Fruit fly (Drosophila melanogaster) whole organism, embryonic: Measurements from ENCODE around the gene CG42465.
A peak's percentile ranks its signal among the peaks of the same experiment; 100 is the strongest.

Source experiments
- Ada2b ChIP-seq: fragments of 200-800 bp; sonication (Bioruptor generic); IDR thresholded peaks from 2 replicates; pipeline ENCODE4 v1.3.6; 2022; ENCODE audit warnings: missing biosample characterization, missing genetic modification characterization
- Atf-2 ChIP-seq: fragments of 200-800 bp; sonication (Bioruptor generic); optimal IDR thresholded peaks from 2 replicates; lab custom pipeline; 2016; ENCODE audit warnings: missing biosample characterization, missing genetic modification characterization
- CG10462 ChIP-seq: fragments of 200-800 bp; sonication (Bioruptor generic); optimal IDR thresholded peaks from 2 replicates; lab custom pipeline; 2016; ENCODE audit warnings: missing biosample characterization, missing genetic modification characterization
- CG10979 ChIP-seq: fragments of 200-800 bp; sonication (Bioruptor generic); optimal IDR thresholded peaks from 2 replicates; lab custom pipeline; 2018; ENCODE audit warnings: missing biosample characterization, mild to moderate bottlenecking, missing genetic modification characterization, moderate library complexity
- CG12299 ChIP-seq: fragments of 200-800 bp; sonication (Bioruptor generic); optimal IDR thresholded peaks from 2 replicates; lab custom pipeline; 2018; ENCODE audit warnings: missing biosample characterization, mild to moderate bottlenecking, missing genetic modification characterization
- CG16779 ChIP-seq: fragments of 200-800 bp; sonication (Bioruptor generic); IDR thresholded peaks from 2 replicates; pipeline ENCODE4 v1.3.6; 2022; ENCODE audit warnings: missing biosample characterization, missing genetic modification characterization
- CG16813 ChIP-seq: fragments of 200-800 bp; sonication (Bioruptor generic); IDR thresholded peaks from 3 replicates; pipeline ENCODE4 v1.3.6; 2022; ENCODE audit warnings: missing biosample characterization, missing genetic modification characterization; ENCODE audit not compliant: partially characterized antibody
- CG30431 ChIP-seq: fragments of 200-800 bp; sonication (Bioruptor generic); optimal IDR thresholded peaks from 2 replicates; lab custom pipeline; 2017; ENCODE audit warnings: missing biosample characterization, missing genetic modification characterization
- CG3065 ChIP-seq: fragments of 200-800 bp; sonication (Bioruptor generic); optimal IDR thresholded peaks from 2 replicates; lab custom pipeline; 2016; ENCODE audit warnings: missing biosample characterization, missing genetic modification characterization
- CG31441 ChIP-seq: fragments of 200-800 bp; sonication (Bioruptor generic); IDR thresholded peaks from 2 replicates; pipeline ENCODE4 v1.3.6; 2022; ENCODE audit warnings: missing biosample characterization, missing genetic modification characterization
- CG34422 ChIP-seq: fragments of 200-800 bp; sonication (Bioruptor generic); IDR thresholded peaks from 3 replicates; pipeline ENCODE4 v1.3.6; 2022; ENCODE audit warnings: missing biosample characterization, missing genetic modification characterization
- CG3726 ChIP-seq: fragments of 200-800 bp; sonication (Bioruptor generic); IDR thresholded peaks from 3 replicates; pipeline ENCODE4, ENCODE4 v1.3.6; 2022; ENCODE audit warnings: missing biosample characterization, missing genetic modification characterization
- CG3995 ChIP-seq: fragments of 200-800 bp; sonication (Bioruptor generic); optimal IDR thresholded peaks from 3 replicates; lab custom pipeline; 2016; ENCODE audit warnings: missing biosample characterization, missing genetic modification characterization
- CG42726 ChIP-seq: fragments of 200-800 bp; sonication (Bioruptor generic); IDR thresholded peaks from 2 replicates; pipeline ENCODE4 v1.3.6; 2022; ENCODE audit warnings: missing biosample characterization, missing genetic modification characterization; ENCODE audit not compliant: partially characterized antibody
- CG4360 ChIP-seq: fragments of 200-800 bp; sonication (Bioruptor generic); IDR thresholded peaks from 2 replicates; pipeline ENCODE4 v1.3.6; 2022; ENCODE audit warnings: missing biosample characterization, missing genetic modification characterization
- CG4424 ChIP-seq: fragments of 200-800 bp; sonication (Bioruptor generic); optimal IDR thresholded peaks from 3 replicates; lab custom pipeline; 2016; ENCODE audit warnings: missing biosample characterization, missing genetic modification characterization
- CG4820 ChIP-seq: fragments of 200-800 bp; sonication (Bioruptor generic); optimal IDR thresholded peaks from 3 replicates; lab custom pipeline; 2016; ENCODE audit warnings: missing biosample characterization, missing genetic modification characterization
- CG6175 ChIP-seq: fragments of 200-800 bp; sonication (Bioruptor generic); IDR thresholded peaks from 3 replicates; pipeline ENCODE4 v1.3.6; 2022; ENCODE audit warnings: missing biosample characterization, missing genetic modification characterization
- CG7839 ChIP-seq: fragments of 200-800 bp; sonication (Bioruptor generic); optimal IDR thresholded peaks from 3 replicates; lab custom pipeline; 2018; ENCODE audit warnings: missing biosample characterization, mild to moderate bottlenecking, missing genetic modification characterization, moderate library complexity
- CG8290 ChIP-seq, 3 experiments: fragments of 200-800 bp; sonication (Bioruptor generic); optimal IDR thresholded peaks; 2 replicates each; lab custom pipeline; 2016 to 2019; ENCODE audit warnings: missing biosample characterization in 3 of 3, missing genetic modification characterization in 3 of 3, mild to moderate bottlenecking in 2 of 3, moderate library complexity in 1 of 3
- CG8924 ChIP-seq: fragments of 200-800 bp; optimal IDR thresholded peaks from 3 replicates; lab custom pipeline; 2019; ENCODE audit warnings: missing biosample characterization, mild to moderate bottlenecking, missing genetic modification characterization, moderate library complexity
- CG9876 ChIP-seq: fragments of 200-800 bp; sonication (Bioruptor generic); optimal IDR thresholded peaks from 2 replicates; lab custom pipeline; 2016; ENCODE audit warnings: missing biosample characterization, missing genetic modification characterization
- CTCF ChIP-seq: fragments of 200-800 bp; sonication (Bioruptor generic); optimal IDR thresholded peaks from 2 replicates; lab custom pipeline; 2017; ENCODE audit warnings: missing biosample characterization, mild to moderate bottlenecking, missing genetic modification characterization, moderate library complexity
- Chrac-16 ChIP-seq: fragments of 200-800 bp; sonication (Bioruptor generic); optimal IDR thresholded peaks from 3 replicates; lab custom pipeline; 2016; ENCODE audit warnings: missing biosample characterization, missing genetic modification characterization
- Doc3 ChIP-seq: fragments of 200-800 bp; sonication (Bioruptor generic); IDR thresholded peaks from 3 replicates; pipeline ENCODE4 v1.3.6; 2022; ENCODE audit warnings: missing biosample characterization, missing genetic modification characterization; ENCODE audit not compliant: partially characterized antibody
- ERR ChIP-seq: fragments of 200-800 bp; sonication (Bioruptor generic); optimal IDR thresholded peaks from 2 replicates; lab custom pipeline; 2016; ENCODE audit warnings: missing biosample characterization, missing genetic modification characterization
- Elba2 ChIP-seq: fragments of 200-800 bp; sonication (Bioruptor generic); optimal IDR thresholded peaks from 3 replicates; lab custom pipeline; 2016; ENCODE audit warnings: missing biosample characterization, missing genetic modification characterization
- Gsc ChIP-seq: fragments of 200-800 bp; sonication (Bioruptor generic); IDR thresholded peaks from 2 replicates; pipeline ENCODE4 v1.3.6; 2022; ENCODE audit warnings: missing biosample characterization, missing genetic modification characterization
- HLH3B ChIP-seq: fragments of 200-800 bp; sonication (Bioruptor generic); IDR thresholded peaks from 2 replicates; pipeline ENCODE4 v1.3.6; 2022; ENCODE audit warnings: missing biosample characterization, missing genetic modification characterization
- Hmr ChIP-seq: fragments of 200-800 bp; sonication (Bioruptor generic); optimal IDR thresholded peaks from 3 replicates; lab custom pipeline; 2017; ENCODE audit warnings: mild to moderate bottlenecking, missing biosample characterization, missing genetic modification reagents, missing genetic modification characterization
- Hr51 ChIP-seq, 2 experiments: fragments of 200-800 bp; sonication (Bioruptor generic); optimal IDR thresholded peaks; 2 replicates in 1 of 2; 3 replicates in 1 of 2; lab custom pipeline; 2016 to 2018; ENCODE audit warnings: missing biosample characterization in 2 of 2, missing genetic modification characterization in 2 of 2, mild to moderate bottlenecking in 1 of 2, moderate library complexity in 1 of 2
- Lpt ChIP-seq: fragments of >200 bp; optimal IDR thresholded peaks from 2 replicates; lab custom pipeline; 2018; ENCODE audit warnings: missing biosample characterization, missing genetic modification characterization
- Myb ChIP-seq: fragments of 200-800 bp; sonication (Bioruptor generic); optimal IDR thresholded peaks from 2 replicates; lab custom pipeline; 2016; ENCODE audit warnings: missing biosample characterization, missing genetic modification characterization
- NC2α ChIP-seq: fragments of 200-800 bp; sonication (Bioruptor generic); optimal IDR thresholded peaks from 2 replicates; lab custom pipeline; 2016; ENCODE audit warnings: missing biosample characterization, missing genetic modification characterization
- Ptx1 ChIP-seq: fragments of 200-800 bp; sonication (Bioruptor generic); IDR thresholded peaks from 2 replicates; pipeline ENCODE4 v1.3.6; 2022; ENCODE audit warnings: missing biosample characterization, missing genetic modification characterization
- Ssrp ChIP-seq: fragments of 200-800 bp; sonication (Bioruptor generic); optimal IDR thresholded peaks from 2 replicates; lab custom pipeline; 2018; ENCODE audit warnings: missing biosample characterization, mild to moderate bottlenecking, missing genetic modification characterization, moderate library complexity
- Xbp1 ChIP-seq: fragments of 200-800 bp; sonication (Bioruptor generic); optimal IDR thresholded peaks from 3 replicates; lab custom pipeline; 2016; ENCODE audit warnings: missing biosample characterization, mild to moderate bottlenecking, missing genetic modification characterization
- amos ChIP-seq: fragments of 200-800 bp; sonication (Bioruptor generic); IDR thresholded peaks from 2 replicates; pipeline ENCODE4 v1.3.6; 2022; ENCODE audit warnings: missing biosample characterization, missing genetic modification characterization; ENCODE audit not compliant: partially characterized antibody
- br ChIP-seq: fragments of >200 bp; optimal IDR thresholded peaks from 2 replicates; lab custom pipeline; 2017
- cad ChIP-seq: fragments of >200 bp; optimal IDR thresholded peaks from 2 replicates; lab custom pipeline; 2017; ENCODE audit warnings: missing biosample characterization, missing genetic modification characterization
- emc ChIP-seq: fragments of 200-800 bp; sonication (Bioruptor generic); optimal IDR thresholded peaks from 2 replicates; lab custom pipeline; 2016; ENCODE audit warnings: missing biosample characterization, missing genetic modification characterization
- gem ChIP-seq: fragments of 200-800 bp; sonication (Bioruptor generic); optimal IDR thresholded peaks from 2 replicates; lab custom pipeline; 2019; ENCODE audit warnings: missing biosample characterization, mild to moderate bottlenecking, missing genetic modification characterization, moderate library complexity
- lbe ChIP-seq: fragments of 200-800 bp; sonication (Bioruptor generic); optimal IDR thresholded peaks from 2 replicates; lab custom pipeline; 2016; ENCODE audit warnings: missing biosample characterization, mild to moderate bottlenecking, missing genetic modification characterization
- nmo ChIP-seq: fragments of 200-800 bp; sonication (Bioruptor generic); optimal IDR thresholded peaks from 2 replicates; lab custom pipeline; 2018; ENCODE audit warnings: missing biosample characterization, mild to moderate bottlenecking, missing genetic modification characterization, moderate library complexity
- p53 ChIP-seq: fragments of 200-800 bp; sonication (Bioruptor generic); optimal IDR thresholded peaks from 2 replicates; lab custom pipeline; 2016; ENCODE audit warnings: missing biosample characterization, missing genetic modification characterization
- pita ChIP-seq: fragments of 200-800 bp; sonication (Bioruptor generic); optimal IDR thresholded peaks from 2 replicates; lab custom pipeline; 2017; ENCODE audit warnings: missing biosample characterization, mild to moderate bottlenecking, missing genetic modification characterization
- slbo ChIP-seq: fragments of 200-800 bp; sonication (Bioruptor generic); IDR thresholded peaks from 2 replicates; pipeline ENCODE4 v1.3.6; 2022; ENCODE audit warnings: missing biosample characterization, missing genetic modification characterization
- sob ChIP-seq: fragments of 200-800 bp; sonication (Bioruptor generic); IDR thresholded peaks from 2 replicates; pipeline ENCODE4 v1.3.6; 2022; ENCODE audit warnings: missing biosample characterization, missing genetic modification characterization
- sqz ChIP-seq: fragments of 200-800 bp; sonication (Bioruptor generic); optimal IDR thresholded peaks from 3 replicates; lab custom pipeline; 2018; ENCODE audit warnings: missing biosample characterization, mild to moderate bottlenecking, missing genetic modification characterization
- stwl ChIP-seq: fragments of 200-800 bp; sonication (Bioruptor generic); optimal IDR thresholded peaks from 3 replicates; lab custom pipeline; 2018; ENCODE audit warnings: missing biosample characterization, mild to moderate bottlenecking, missing genetic modification characterization, moderate library complexity
- tio ChIP-seq: fragments of 200-800 bp; sonication (Bioruptor generic); optimal IDR thresholded peaks from 2 replicates; lab custom pipeline; 2017; ENCODE audit warnings: missing biosample characterization, missing genetic modification characterization, inconsistent platforms
- wek ChIP-seq: fragments of 200-800 bp; sonication (Bioruptor generic); optimal IDR thresholded peaks from 3 replicates; lab custom pipeline; 2018; ENCODE audit warnings: missing biosample characterization, mild to moderate bottlenecking, missing genetic modification characterization, moderate library complexity

The CG42465 gene

DNA sequence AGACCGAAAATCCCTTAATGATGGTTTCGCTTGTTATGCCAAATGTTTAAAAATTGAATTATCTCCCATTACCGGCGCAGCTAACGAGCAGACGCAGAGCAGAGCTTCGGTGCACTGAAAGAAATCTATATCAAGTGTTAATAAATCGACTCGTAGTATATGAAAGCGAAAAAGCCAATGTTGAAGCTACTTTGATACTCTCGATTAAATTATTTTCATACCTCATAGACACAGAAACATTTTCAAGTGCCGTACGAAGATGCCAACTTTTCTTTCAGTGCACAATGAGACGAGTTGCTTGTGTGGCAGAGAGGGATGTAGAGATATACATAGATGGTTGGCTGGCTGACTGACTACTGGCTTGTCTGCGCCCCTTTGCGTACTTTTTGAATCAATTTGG, 24.2 kb upstream of the CG42465 start (continued):
- TF ChIP-seq CG3995 = no peak
- TF ChIP-seq nmo (GFP tag; lab: Kevin White, UChicago) = peak; percentile 44
- TF ChIP-seq br = no peak
- no peak for TF ChIP-seq Gsc (GFP tag; lab: Robert Waterston, UW)
- TF ChIP-seq NC2α (GFP tag; lab: Kevin White, UChicago) = peak; percentile 16
- TF ChIP-seq Elba2 (GFP tag; lab: Kevin White, UChicago) = no peak
- TF ChIP-seq Hr51 (GFP tag; optimal IDR thresholded peaks at IDR 0.05; lab: Kevin White, UChicago) = no peak
- peak; percentile 38 for TF ChIP-seq Xbp1 (GFP tag; lab: Kevin White, UChicago)
- TF ChIP-seq HLH3B (GFP tag; lab: Robert Waterston, UW) = 0 out of 2 replicates have a peak, but pooled peaks have one; percentile 17
- TF ChIP-seq Atf-2 = no peak
- TF ChIP-seq p53 (GFP tag; lab: Kevin White, UChicago) = no peak
- no peak for TF ChIP-seq CG6175 (GFP tag; lab: Robert Waterston, UW)
- TF ChIP-seq CG8290 (GFP tag; optimal IDR thresholded peaks at IDR 0.05; lab: Kevin White, UChicago) = no peak
- no peak for TF ChIP-seq CG8290 (tag; optimal IDR thresholded peaks at IDR 0.05; lab: Kevin White, UChicago)
- peak; percentile 47 for TF ChIP-seq CG4820 (GFP tag; lab: Kevin White, UChicago)
- no peak for TF ChIP-seq CG3065
- no peak for TF ChIP-seq stwl (tag; lab: Kevin White, UChicago)
- no peak for TF ChIP-seq CG3726
- no peak for TF ChIP-seq slbo (GFP tag; lab: Robert Waterston, UW)
- peak; percentile 55 for TF ChIP-seq gem (tag; lab: Kevin White, UChicago)
- TF ChIP-seq tio (GFP tag; lab: Kevin White, UChicago) = no peak
- TF ChIP-seq ERR (GFP tag; lab: Kevin White, UChicago) = no peak
- no peak for TF ChIP-seq Doc3
- no peak for TF ChIP-seq CG9876 (GFP tag; lab: Kevin White, UChicago)
- TF ChIP-seq Ada2b = no peak
- TF ChIP-seq Ptx1 = 0 out of 2 replicates have a peak, but pooled peaks have one; percentile 14
- no peak; the same call in 2 of the 3 replicates for TF ChIP-seq CG34422 (GFP tag; lab: Robert Waterston, UW)
- no peak for TF ChIP-seq pita (GFP tag; lab: Kevin White, UChicago)
- TF ChIP-seq CG7839 (tag; lab: Kevin White, UChicago) = no peak
- no peak for TF ChIP-seq lbe (GFP tag; lab: Kevin White, UChicago)
- no peak for TF ChIP-seq wek (GFP tag; lab: Kevin White, UChicago)
- TF ChIP-seq Lpt (GFP tag; lab: Kevin White, UChicago) = no peak
- TF ChIP-seq Chrac-16 = peak; percentile 24
- no peak for TF ChIP-seq CTCF (GFP tag; lab: Kevin White, UChicago)
- TF ChIP-seq CG8924 (tag; lab: Kevin White, UChicago) = peak; percentile 5
- no peak for TF ChIP-seq Ssrp
- TF ChIP-seq emc = no peak
- TF ChIP-seq CG42726 = no peak
- no peak for TF ChIP-seq CG12299 (tag; lab: Kevin White, UChicago)
- no peak for TF ChIP-seq amos
- TF ChIP-seq CG16813 (GFP tag; lab: Robert Waterston, UW) = no peak
- peak; percentile 17 for TF ChIP-seq CG4424 (GFP tag; lab: Kevin White, UChicago)
- TF ChIP-seq CG10462 (GFP tag; lab: Kevin White, UChicago) = no peak
- peak; percentile 61 for TF ChIP-seq CG10979
- no peak for TF ChIP-seq Hmr (GFP tag; lab: Kevin White, UChicago)
- peak; percentile 24 for TF ChIP-seq CG30431
- TF ChIP-seq CG16779 = no peak
- no peak for TF ChIP-seq cad (GFP tag; lab: Kevin White, UChicago)
- TF ChIP-seq sob (GFP tag; lab: Robert Waterston, UW) = no peak; the same call in 1 of the 2 replicates
- TF ChIP-seq CG31441 = peak; percentile 48; the same call in 1 of the 2 replicates
- TF ChIP-seq Myb = no peak
- no peak for TF ChIP-seq CG4360 (GFP tag; lab: Robert Waterston, UW)
- TF ChIP-seq sqz (GFP tag; lab: Kevin White, UChicago) = no peak
